Worm (Caenorhabditis elegans) whole organism, L1 larva: ENCODE results near the gene hsp-4.

Experiments
- Y116A8C.19 ChIP-seq: sonication (generic microtip); optimal IDR thresholded peaks from 2 replicates; lab custom pipeline; 2016; ENCODE audit warnings: missing compliant biosample characterization, missing genetic modification characterization, borderline replicate concordance
- aly-2 ChIP-seq: fragments of 150-350 bp; optimal IDR thresholded peaks from 2 replicates; lab custom pipeline; 2014; ENCODE audit warnings: missing biosample characterization, missing genetic modification characterization
- ceh-90 ChIP-seq: sonication (generic microtip); optimal IDR thresholded peaks from 2 replicates; lab custom pipeline; 2016; ENCODE audit warnings: missing genetic modification characterization, missing compliant biosample characterization
- dsc-1 ChIP-seq: sonication (generic microtip); optimal IDR thresholded peaks from 2 replicates; lab custom pipeline; 2016; ENCODE audit warnings: mild to moderate bottlenecking, missing genetic modification characterization, missing compliant biosample characterization
- elt-2 ChIP-seq: sonication (generic microtip); optimal IDR thresholded peaks from 2 replicates; lab custom pipeline; 2016; ENCODE audit warnings: missing genetic modification characterization, mild to moderate bottlenecking, inconsistent platforms, missing compliant biosample characterization, missing genetic modification reagents
- elt-3 ChIP-seq, 6 experiments: fragments of 150-350 bp in 1 of 6; sonication (generic microtip); optimal IDR thresholded peaks; 2 replicates each; lab custom pipeline; 2017 to 2018; ENCODE audit warnings: missing biosample characterization in 6 of 6, missing genetic modification characterization in 6 of 6, inconsistent platforms in 1 of 6
- fkh-10 ChIP-seq: sonication (generic microtip); optimal IDR thresholded peaks from 2 replicates; lab custom pipeline; 2017; ENCODE audit warnings: missing biosample characterization, missing genetic modification reagents, missing genetic modification characterization
- fkh-8 ChIP-seq: sonication (generic microtip); optimal IDR thresholded peaks from 2 replicates; lab custom pipeline; 2016; ENCODE audit warnings: mild to moderate bottlenecking, missing genetic modification characterization, missing compliant biosample characterization
- lin-14 ChIP-seq: fragments of 200-800 bp; sonication (Bioruptor generic); optimal IDR thresholded peaks from 2 replicates; lab custom pipeline; 2018; ENCODE audit warnings: mild to moderate bottlenecking, missing genetic modification characterization, moderate library complexity, missing compliant biosample characterization
- lin-15B ChIP-seq: fragments of 150-350 bp; sonication (generic microtip); optimal IDR thresholded peaks from 3 replicates; lab custom pipeline; 2014; ENCODE audit warnings: missing biosample characterization, missing genetic modification characterization
- lin-35 ChIP-seq, 2 experiments: fragments of 150-350 bp; optimal IDR thresholded peaks; 2 replicates each; lab custom pipeline; 2014; ENCODE audit warnings: missing biosample characterization in 2 of 2, missing genetic modification characterization in 2 of 2, missing genetic modification reagents in 2 of 2
- lir-3 ChIP-seq: sonication (generic microtip); optimal IDR thresholded peaks from 2 replicates; lab custom pipeline; 2016; ENCODE audit warnings: mild to moderate bottlenecking, missing genetic modification characterization, moderate library complexity, missing compliant biosample characterization; ENCODE audit not compliant: poor library complexity
- lsy-2 ChIP-seq, 2 experiments: fragments of 150-350 bp; optimal IDR thresholded peaks; 2 replicates each; lab custom pipeline; 2014; ENCODE audit warnings: missing biosample characterization in 2 of 2, missing genetic modification characterization in 2 of 2
- mef-2 ChIP-seq: fragments of 150-350 bp; optimal IDR thresholded peaks from 2 replicates; lab custom pipeline; 2014; ENCODE audit warnings: missing biosample characterization, missing genetic modification characterization
- mep-1 ChIP-seq: fragments of 150-350 bp; optimal IDR thresholded peaks from 2 replicates; lab custom pipeline; 2014; ENCODE audit warnings: missing biosample characterization, missing genetic modification characterization
- nhr-12 ChIP-seq: sonication (generic microtip); optimal IDR thresholded peaks from 2 replicates; lab custom pipeline; 2017; ENCODE audit warnings: missing biosample characterization, missing genetic modification characterization
- nhr-19 ChIP-seq: fragments of 200-800 bp; sonication (Bioruptor generic); conservative IDR thresholded peaks from 2 replicates; pipeline ENCODE4 v1.3.6; 2022; ENCODE audit warnings: missing genetic modification characterization, missing compliant biosample characterization
- nhr-47 ChIP-seq: sonication (generic microtip); optimal IDR thresholded peaks from 2 replicates; lab custom pipeline; 2016; ENCODE audit warnings: mild to moderate bottlenecking, missing genetic modification characterization, moderate library complexity, missing compliant biosample characterization
- nhr-84 ChIP-seq: sonication (generic microtip); optimal IDR thresholded peaks from 2 replicates; lab custom pipeline; 2017; ENCODE audit warnings: missing biosample characterization, missing genetic modification characterization
- nhr-85 ChIP-seq: sonication (generic microtip); peaks from one replicate; lab custom pipeline; 2016; ENCODE audit warnings: missing genetic modification characterization, inconsistent platforms, missing compliant biosample characterization
- pax-3 ChIP-seq: fragments of 200-800 bp; sonication (Bioruptor generic); optimal IDR thresholded peaks from 2 replicates; lab custom pipeline; 2018; ENCODE audit warnings: mild to moderate bottlenecking, missing genetic modification characterization, moderate library complexity, missing compliant biosample characterization
- pqm-1 ChIP-seq: sonication (generic microtip); optimal IDR thresholded peaks from 3 replicates; lab custom pipeline; 2017; ENCODE audit warnings: missing biosample characterization, missing genetic modification characterization
- rnt-1 ChIP-seq: sonication (generic microtip); optimal IDR thresholded peaks from 2 replicates; lab custom pipeline; 2016; ENCODE audit warnings: mild to moderate bottlenecking, missing genetic modification characterization, moderate library complexity, missing compliant biosample characterization
- snu-23 ChIP-seq: sonication (generic microtip); optimal IDR thresholded peaks from 2 replicates; lab custom pipeline; 2016; ENCODE audit warnings: missing genetic modification characterization, missing compliant biosample characterization
- sox-4 ChIP-seq: sonication (generic microtip); optimal IDR thresholded peaks from 2 replicates; lab custom pipeline; 2016; ENCODE audit warnings: missing genetic modification characterization, missing compliant biosample characterization
- sup-37 ChIP-seq: fragments of 200-800 bp; sonication (Bioruptor generic); optimal IDR thresholded peaks from 2 replicates; lab custom pipeline; 2018; ENCODE audit warnings: mild to moderate bottlenecking, missing genetic modification characterization, missing compliant biosample characterization
- swsn-7 ChIP-seq: sonication (generic microtip); optimal IDR thresholded peaks from 2 replicates; lab custom pipeline; 2016; ENCODE audit warnings: missing genetic modification characterization, missing compliant biosample characterization
- tbx-2 ChIP-seq: sonication (generic microtip); optimal IDR thresholded peaks from 2 replicates; lab custom pipeline; 2016; ENCODE audit warnings: missing genetic modification characterization, missing compliant biosample characterization
- unc-130 ChIP-seq: fragments of 150-350 bp; optimal IDR thresholded peaks from 2 replicates; lab custom pipeline; 2017; ENCODE audit warnings: missing biosample characterization, missing genetic modification characterization, inconsistent platforms
- unc-30 ChIP-seq: sonication (generic microtip); optimal IDR thresholded peaks from 2 replicates; lab custom pipeline; 2017; ENCODE audit warnings: missing biosample characterization, missing genetic modification characterization
- unc-62 ChIP-seq: fragments of 150-350 bp; optimal IDR thresholded peaks from 2 replicates; lab custom pipeline; 2014; ENCODE audit warnings: missing biosample characterization, missing genetic modification reagents, missing genetic modification characterization
- unc-86 ChIP-seq: sonication (generic microtip); optimal IDR thresholded peaks from 2 replicates; lab custom pipeline; 2016; ENCODE audit warnings: missing genetic modification characterization, missing compliant biosample characterization
- unc-98 ChIP-seq: fragments of 200-800 bp; sonication (Bioruptor generic); IDR thresholded peaks from 2 replicates; pipeline ENCODE4 v1.3.6; 2022; ENCODE audit warnings: missing genetic modification characterization, missing compliant biosample characterization
- xbp-1 ChIP-seq: sonication (generic microtip); optimal IDR thresholded peaks from 2 replicates; lab custom pipeline; 2016; ENCODE audit warnings: missing genetic modification characterization, missing compliant biosample characterization
- zag-1 ChIP-seq: fragments of 150-350 bp; optimal IDR thresholded peaks from 2 replicates; lab custom pipeline; 2014; ENCODE audit warnings: missing biosample characterization, missing genetic modification characterization
- zip-4 ChIP-seq: fragments of 200-800 bp; sonication (Bioruptor generic); optimal IDR thresholded peaks from 2 replicates; lab custom pipeline; 2018; ENCODE audit warnings: mild to moderate bottlenecking, missing genetic modification characterization, moderate library complexity, missing compliant biosample characterization

The hsp-4 gene

ce11 chrII:7392052-7392694, 39.7 kb upstream of the hsp-4 start (continued):
- peak; percentile 38 for TF ChIP-seq rnt-1 (tag; lab: Kevin White, UChicago)
- TF ChIP-seq tbx-2 (tag; lab: Kevin White, UChicago), result peak; percentile 37
- peak; percentile 34 to 44 for TF ChIP-seq lin-35 (GFP tag; optimal IDR thresholded peaks at IDR 0.05; lab: Kevin White, UChicago)
- peak; percentile 6 to 69 for TF ChIP-seq lsy-2 (tag; optimal IDR thresholded peaks at IDR 0.05; lab: Kevin White, UChicago)
- TF ChIP-seq mep-1, result no peak
- TF ChIP-seq elt-2 (tag; lab: Kevin White, UChicago), result no peak
- peak; percentile 52 for TF ChIP-seq fkh-8

ce11 chrII:7390335-7390734, 37.9 kb upstream of the hsp-4 start:
- TF ChIP-seq fkh-10 (GFP tag; lab: Kevin White, UChicago) (no peak), unc-130 (tag; lab: Kevin White, UChicago) (no peak), lin-14 (GFP tag; lab: Kevin White, UChicago) (peak; percentile 5), aly-2 (no peak), nhr-85 (tag; lab: Kevin White, UChicago) (peak; percentile 37), unc-86 (no peak)
- TF ChIP-seq, all 84 proteins: peak for 2

DNA sequence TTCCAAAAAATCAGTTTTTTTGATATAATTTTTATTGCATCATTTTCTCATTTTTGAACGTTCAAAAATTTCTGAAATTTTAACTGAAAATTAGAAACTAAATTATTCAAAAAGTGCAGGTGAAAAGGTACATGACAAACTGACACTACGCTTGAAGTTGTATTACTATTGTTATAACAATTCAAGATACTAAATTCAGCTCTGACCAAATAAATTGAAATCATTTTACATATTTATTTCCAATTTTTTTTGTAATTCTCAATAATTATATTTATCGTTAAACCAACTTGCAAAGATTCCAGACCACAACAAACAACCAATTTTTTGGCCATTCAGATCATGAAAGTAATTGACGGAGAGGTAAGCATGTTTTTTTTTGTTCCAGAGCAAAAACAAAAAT, 33.0 kb upstream of the hsp-4 start, which contains the start of gene sre-3:
sre-3 (plus strand) TSS at position 301 of the 400 bp plus-strand sequence.
- no peak for TF ChIP-seq ceh-90 (tag; lab: Kevin White, UChicago)
- no peak for TF ChIP-seq unc-30 (tag; lab: Kevin White, UChicago)
- no peak for TF ChIP-seq sox-4 (tag; lab: Kevin White, UChicago)
- TF ChIP-seq pqm-1 (tag; lab: Kevin White, UChicago), result no peak
- TF ChIP-seq lin-14 (GFP tag; lab: Kevin White, UChicago), result no peak
- no peak for TF ChIP-seq lin-35 (GFP tag; optimal IDR thresholded peaks at IDR 0.05; lab: Kevin White, UChicago)
- no peak for TF ChIP-seq nhr-84 (tag; lab: Kevin White, UChicago)
- no peak for TF ChIP-seq lin-15B

ce11 chrII:7381947-7382346, 29.5 kb upstream of the hsp-4 start:
- TF ChIP-seq unc-86, result no peak
- no peak for TF ChIP-seq lir-3 (tag; lab: Kevin White, UChicago)
- no peak for TF ChIP-seq swsn-7 (tag; lab: Kevin White, UChicago)
- no peak for TF ChIP-seq nhr-47
- no peak for TF ChIP-seq mef-2 (tag; lab: Kevin White, UChicago)
- TF ChIP-seq rnt-1 (tag; lab: Kevin White, UChicago), result no peak
- TF ChIP-seq snu-23 (GFP tag; lab: Kevin White, UChicago), result no peak
- no peak for TF ChIP-seq xbp-1 (tag; lab: Kevin White, UChicago)
- no peak for TF ChIP-seq dsc-1 (tag; lab: Kevin White, UChicago)
- TF ChIP-seq unc-98 (GFP tag; lab: Robert Waterston, UW), result no peak
- no peak for TF ChIP-seq nhr-19 (GFP tag; lab: Robert Waterston, UW)
- no peak for TF ChIP-seq sup-37 (GFP tag; lab: Kevin White, UChicago)
- no peak for TF ChIP-seq elt-3 (tag; optimal IDR thresholded peaks at IDR 0.05; lab: Kevin White, UChicago)
- TF ChIP-seq nhr-12 (tag; lab: Kevin White, UChicago), result no peak
- no peak for TF ChIP-seq Y116A8C.19 (tag; lab: Kevin White, UChicago)
- no peak for TF ChIP-seq zag-1
- TF ChIP-seq pax-3, result no peak

DNA sequence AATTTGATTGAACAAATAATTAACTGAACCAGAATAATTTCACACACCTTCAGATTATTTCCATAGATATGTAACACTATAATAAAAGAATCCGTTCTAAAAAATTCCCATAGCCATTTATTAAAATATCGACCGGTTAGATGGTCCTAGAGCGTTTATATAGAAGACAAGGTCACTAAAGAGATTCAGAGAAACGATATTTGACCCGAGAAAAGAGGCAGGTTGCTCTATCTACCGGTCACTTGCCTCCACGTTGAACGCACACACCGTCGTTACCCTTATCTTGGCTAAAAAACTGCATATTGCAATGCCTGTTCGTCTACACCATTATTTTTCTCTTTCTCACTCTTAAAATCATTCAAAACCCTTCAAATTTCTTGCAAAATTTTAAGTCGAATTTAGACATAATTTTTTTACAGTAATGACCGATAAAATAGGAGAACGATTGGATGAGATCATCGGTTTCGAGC, 28.7 kb upstream of the hsp-4 start, which contains the start of gene C07D10.5:
C07D10.5 (plus strand) TSS at position 420 of the 470 bp plus-strand sequence.
- TF ChIP-seq zip-4 (GFP tag; lab: Kevin White, UChicago), result no peak
- TF ChIP-seq unc-62 (GFP tag; lab: Kevin White, UChicago), result no peak
- TF ChIP-seq mef-2 (tag; lab: Kevin White, UChicago), result no peak
- no peak for TF ChIP-seq nhr-85 (tag; lab: Kevin White, UChicago)
- TF ChIP-seq, all 84 proteins: peak for 0
